Fruit fly (Drosophila melanogaster): ENCODE measurements around the gene CG14074.

The CG14074 gene

DNA sequence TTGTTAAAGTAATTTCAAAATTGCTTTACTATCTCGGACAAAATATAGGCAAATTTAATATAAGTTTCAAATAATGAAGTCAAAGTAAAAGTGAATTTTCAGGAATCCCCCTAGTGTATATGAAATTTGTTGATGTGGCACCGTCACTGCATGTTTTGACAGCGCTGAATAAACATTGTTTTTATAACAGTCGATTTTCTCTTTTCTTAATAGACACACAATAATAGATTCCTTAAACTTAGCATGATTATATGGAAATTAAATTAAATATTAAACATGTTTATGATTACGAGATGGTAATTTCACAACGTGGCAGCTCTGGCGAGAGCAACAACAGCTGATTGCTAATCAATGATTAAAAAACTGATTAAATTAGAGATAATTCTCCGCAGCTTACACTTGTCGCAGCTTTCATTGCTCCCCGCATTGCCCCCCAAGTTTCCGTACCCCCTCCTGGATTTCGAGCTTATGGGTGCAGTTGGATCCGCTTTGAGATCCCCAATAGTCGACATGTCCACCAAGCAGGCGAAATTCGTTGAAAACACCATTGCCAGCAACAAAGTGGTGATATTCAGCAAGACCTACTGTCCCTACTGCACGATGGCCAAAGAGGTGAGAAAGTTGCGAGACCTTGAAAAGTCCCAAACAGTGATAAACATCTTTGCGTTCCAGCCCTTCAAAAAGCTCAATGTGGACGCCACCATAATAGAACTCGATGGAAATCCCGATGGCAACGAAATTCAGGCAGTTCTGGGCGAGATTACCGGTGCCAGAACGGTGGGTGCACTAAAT lies 3.2 kb downstream of the CG14074 start, which contains the start of gene Grx1 (continued):
- TF ChIP-seq CkIIα-i1 (GFP tag; IDR thresholded peaks at IDR 0.05), result no peak
- no peak for TF ChIP-seq emc (GFP tag; optimal IDR thresholded peaks at IDR 0.05)
- TF ChIP-seq BtbVII (GFP tag; optimal IDR thresholded peaks at IDR 0.05), result peak; percentile 67
- TF ChIP-seq cas (GFP tag; IDR thresholded peaks at IDR 0.05), result no peak
- peak; percentile 24; the same call in 1 of the 3 replicates for TF ChIP-seq CG14050 (GFP tag; IDR thresholded peaks at IDR 0.05)
- TF ChIP-seq shn (GFP tag; optimal IDR thresholded peaks at IDR 0.05), result no peak
- TF ChIP-seq Kr (GFP tag; optimal IDR thresholded peaks at IDR 0.05), result no peak
- TF ChIP-seq CG17328 (GFP tag; IDR thresholded peaks at IDR 0.05), result no peak
- no peak for TF ChIP-seq CG15479 (GFP tag; optimal IDR thresholded peaks at IDR 0.05)
- TF ChIP-seq oc (tag; optimal IDR thresholded peaks at IDR 0.05), result peak; percentile 0
- TF ChIP-seq CG17385 (GFP tag; optimal IDR thresholded peaks at IDR 0.05), result peak; percentile 51
- TF ChIP-seq HHEX (GFP tag; optimal IDR thresholded peaks at IDR 0.05), result peak; percentile 36
- TF ChIP-seq CG12769 (tag; optimal IDR thresholded peaks at IDR 0.05), result peak; percentile 6
- TF ChIP-seq nerfin-2 (GFP tag; IDR thresholded peaks at IDR 0.05; ENCODE audit: partially characterized antibody), result no peak
- peak; percentile 59; the same call in 1 of the 3 replicates for TF ChIP-seq zfh1 (GFP tag; IDR thresholded peaks at IDR 0.05)
- no peak for TF ChIP-seq NC2α (GFP tag; optimal IDR thresholded peaks at IDR 0.05)
- TF ChIP-seq Drgx (GFP tag; IDR thresholded peaks at IDR 0.05), result peak; percentile 34; the same call in 1 of the 2 replicates
- peak; percentile 36 for TF ChIP-seq ems (GFP tag; optimal IDR thresholded peaks at IDR 0.05)
- TF ChIP-seq CG6854 (GFP tag; optimal IDR thresholded peaks at IDR 0.05), result no peak
- TF ChIP-seq CG10431 (GFP tag; optimal IDR thresholded peaks at IDR 0.05), result no peak
- peak; percentile 19; the same call in 1 of the 2 replicates for TF ChIP-seq HLH3B (GFP tag; IDR thresholded peaks at IDR 0.05)
- TF ChIP-seq CG30431 (GFP tag; optimal IDR thresholded peaks at IDR 0.05), result no peak
- TF ChIP-seq CG1647 (GFP tag; optimal IDR thresholded peaks at IDR 0.05), result peak; percentile 34
- TF ChIP-seq Myb (GFP tag; optimal IDR thresholded peaks at IDR 0.05), result peak; percentile 21
- peak; percentile 54 for TF ChIP-seq CoRest (tag; optimal IDR thresholded peaks at IDR 0.05)
- no peak for TF ChIP-seq ato (GFP tag; IDR thresholded peaks at IDR 0.05; ENCODE audit: partially characterized antibody)
- no peak for TF ChIP-seq Nf-YA (GFP tag; IDR thresholded peaks at IDR 0.05)
- TF ChIP-seq CG4617 (GFP tag; optimal IDR thresholded peaks at IDR 0.05; ENCODE audit: borderline replicate concordance), result peak; percentile 54
- TF ChIP-seq MTF-1 (GFP tag; optimal IDR thresholded peaks at IDR 0.05; ENCODE audit: borderline replicate concordance), result no peak
- TF ChIP-seq CG42726 (GFP tag; IDR thresholded peaks at IDR 0.05; ENCODE audit: partially characterized antibody), result no peak
- peak; percentile 18 for TF ChIP-seq Dp (GFP tag; optimal IDR thresholded peaks at IDR 0.05)
- TF ChIP-seq zfh2 (GFP tag; optimal IDR thresholded peaks at IDR 0.05), result peak; percentile 23
- TF ChIP-seq CTCF (GFP tag; optimal IDR thresholded peaks at IDR 0.05), result no peak
- no peak for TF ChIP-seq nau (GFP tag; optimal IDR thresholded peaks at IDR 0.05)
- TF ChIP-seq CG13296 (GFP tag; optimal IDR thresholded peaks at IDR 0.05), result peak; percentile 49
- no peak for TF ChIP-seq CG16813 (GFP tag; IDR thresholded peaks at IDR 0.05; ENCODE audit: partially characterized antibody)
- TF ChIP-seq CG4424 (GFP tag; optimal IDR thresholded peaks at IDR 0.05), result peak; percentile 69
- TF ChIP-seq gsb (GFP tag; IDR thresholded peaks at IDR 0.05), result no peak
- TF ChIP-seq Abd-B (GFP tag; optimal IDR thresholded peaks at IDR 0.05), result no peak
- TF ChIP-seq CG3847 (GFP tag; IDR thresholded peaks at IDR 0.05), result peak; percentile 48
- TF ChIP-seq gfzf (GFP tag; optimal IDR thresholded peaks at IDR 0.05), result peak; percentile 5
- TF ChIP-seq sob (GFP tag; IDR thresholded peaks at IDR 0.05), result peak; percentile 33; the same call in 1 of the 2 replicates
- TF ChIP-seq Ssrp (tag; optimal IDR thresholded peaks at IDR 0.05), result peak; percentile 40
- TF ChIP-seq CG32532 (GFP tag; IDR thresholded peaks at IDR 0.05), result peak; percentile 45; the same call in 1 of the 2 replicates
- no peak for TF ChIP-seq Atf6 (GFP tag; IDR thresholded peaks at IDR 0.05)
- no peak for TF ChIP-seq Poxn (GFP tag; IDR thresholded peaks at IDR 0.05)
- no peak for TF ChIP-seq CG9876 (GFP tag; optimal IDR thresholded peaks at IDR 0.05)
- no peak for TF ChIP-seq fru (optimal IDR thresholded peaks at IDR 0.05)
- no peak for TF ChIP-seq CG1792 (GFP tag; optimal IDR thresholded peaks at IDR 0.05)
- TF ChIP-seq CG3281 (GFP tag; optimal IDR thresholded peaks at IDR 0.05), result peak; percentile 55
